Worm (Caenorhabditis elegans): ENCODE data around the gene F54F7.9.

- no peak for TF ChIP-seq fkh-10 (GFP tag; optimal IDR thresholded peaks at IDR 0.05)
- no peak for TF ChIP-seq skn-1 (tag; optimal IDR thresholded peaks at IDR 0.05)
- no peak for TF ChIP-seq daf-12 (tag; optimal IDR thresholded peaks at IDR 0.05)
- no peak for TF ChIP-seq nfya-1 (tag; optimal IDR thresholded peaks at IDR 0.05; ENCODE audit: insufficient read depth)
- TF ChIP-seq aly-2 (tag; optimal IDR thresholded peaks at IDR 0.05) = no peak
- TF ChIP-seq R02D3.7 (tag; optimal IDR thresholded peaks at IDR 0.05) = no peak
Measured at ce11 chrX:11896708-11897107, 48.2 kb upstream of the F54F7.9 start.
